Worm (Caenorhabditis elegans) whole organism, L3 larva: ENCODE results near the gene cwc-15.

ENCODE experiments used
- R02D3.7 ChIP-seq: fragments of 150-350 bp; optimal IDR thresholded peaks from 2 replicates; lab custom pipeline; 2014; ENCODE audit warnings: missing biosample characterization, missing genetic modification characterization
- ama-1 ChIP-seq: fragments of 150-350 bp; optimal IDR thresholded peaks from 2 replicates; lab custom pipeline; 2018
- fos-1 ChIP-seq: fragments of 150-350 bp; optimal IDR thresholded peaks from 2 replicates; lab custom pipeline; 2014; ENCODE audit warnings: missing biosample characterization, missing genetic modification characterization
- mdl-1 ChIP-seq: fragments of 150-350 bp; optimal IDR thresholded peaks from 2 replicates; lab custom pipeline; 2014; ENCODE audit warnings: missing biosample characterization, missing genetic modification characterization
- nfya-1 ChIP-seq: sonication (generic microtip); optimal IDR thresholded peaks from 2 replicates; lab custom pipeline; 2017; ENCODE audit warnings: missing genetic modification characterization, mild to moderate bottlenecking, missing compliant biosample characterization, antibody characterized with exemption, moderate library complexity; ENCODE audit not compliant: insufficient read depth
- nhr-67 ChIP-seq: fragments of 150-350 bp; optimal IDR thresholded peaks from 2 replicates; lab custom pipeline; 2014; ENCODE audit warnings: missing biosample characterization, missing genetic modification characterization
- pha-4 ChIP-seq: fragments of 150-350 bp; optimal IDR thresholded peaks from 2 replicates; lab custom pipeline; 2014; ENCODE audit warnings: missing biosample characterization, missing genetic modification reagents, missing genetic modification characterization
- sea-2 ChIP-seq: fragments of 150-350 bp; sonication (generic microtip); optimal IDR thresholded peaks from 4 replicates; lab custom pipeline; 2014; ENCODE audit warnings: missing biosample characterization, missing genetic modification reagents, missing genetic modification characterization
- tbx-2 ChIP-seq: sonication (generic microtip); optimal IDR thresholded peaks from 2 replicates; lab custom pipeline; 2016; ENCODE audit warnings: mild to moderate bottlenecking, missing genetic modification characterization, missing compliant biosample characterization

DNA sequence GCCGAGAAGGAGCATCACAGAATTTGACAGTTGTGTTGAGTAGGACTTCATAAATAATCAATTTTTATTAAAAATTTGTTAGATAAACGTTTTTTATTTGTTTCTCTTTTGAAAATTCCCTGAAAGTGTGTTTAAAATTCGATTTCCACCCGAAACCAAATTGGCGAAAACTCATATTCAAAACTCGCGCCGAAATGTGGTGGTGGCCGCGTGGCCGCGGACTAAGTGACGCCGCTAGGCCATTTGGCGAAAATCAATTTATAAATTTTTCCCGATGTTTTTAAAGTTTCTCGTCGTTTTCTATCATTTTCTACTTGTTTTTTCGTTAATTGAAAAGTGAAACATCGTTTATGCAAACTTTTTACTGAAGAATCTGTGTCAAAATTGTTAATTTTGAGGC lies 551 bp upstream of the cwc-15 start:
- TF ChIP-seq tbx-2 (tag; lab: Kevin White, UChicago) (no peak), pha-4 (tag; lab: Kevin White, UChicago) (no peak), fos-1 (tag; lab: Kevin White, UChicago) (no peak), mdl-1 (tag; lab: Kevin White, UChicago) (no peak), nhr-67 (tag; lab: Kevin White, UChicago) (no peak), nfya-1 (tag; lab: Kevin White, UChicago) (no peak), ama-1 (lab: Kevin White, UChicago) (no peak), R02D3.7 (tag; lab: Kevin White, UChicago) (no peak), sea-2 (GFP tag; lab: Kevin White, UChicago) (no peak)
